Worm (Caenorhabditis elegans): ENCODE data around the gene frpr-8.

The frpr-8 gene

DNA sequence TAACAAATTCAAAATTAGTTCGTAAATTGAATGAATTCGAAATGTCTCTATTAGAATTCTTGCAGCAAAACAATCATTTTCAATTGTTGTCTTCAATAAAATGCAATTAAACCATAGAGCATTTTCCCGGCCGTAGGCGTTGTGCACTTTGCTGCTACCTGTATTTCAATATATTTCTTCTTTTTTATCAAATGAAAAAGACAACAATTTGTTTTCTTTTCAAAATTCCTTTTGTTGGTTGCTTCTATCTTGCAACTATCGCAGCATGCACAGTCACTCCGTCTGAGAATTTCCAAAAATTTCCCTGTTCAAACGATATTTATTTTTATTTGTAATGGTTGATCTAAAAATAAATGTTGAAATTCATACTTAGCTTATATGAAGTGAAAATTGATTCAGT, 22.5 kb upstream of the frpr-8 start:
- TF ChIP-seq blmp-1 (tag; optimal IDR thresholded peaks at IDR 0.05) (no peak), ceh-83 (GFP tag; optimal IDR thresholded peaks at IDR 0.05) (no peak), tbx-8 (GFP tag; optimal IDR thresholded peaks at IDR 0.05) (no peak), nhr-28 (tag; optimal IDR thresholded peaks at IDR 0.05) (no peak), drap-1 (GFP tag; optimal IDR thresholded peaks at IDR 0.05) (no peak), ces-1 (GFP tag; optimal IDR thresholded peaks at IDR 0.05) (no peak), snpc-4 (tag; optimal IDR thresholded peaks at IDR 0.05) (no peak), zip-8 (tag; optimal IDR thresholded peaks at IDR 0.05) (no peak), nhr-12 (tag; optimal IDR thresholded peaks at IDR 0.05) (no peak), ceh-43 (GFP tag; optimal IDR thresholded peaks at IDR 0.05) (no peak)

DNA sequence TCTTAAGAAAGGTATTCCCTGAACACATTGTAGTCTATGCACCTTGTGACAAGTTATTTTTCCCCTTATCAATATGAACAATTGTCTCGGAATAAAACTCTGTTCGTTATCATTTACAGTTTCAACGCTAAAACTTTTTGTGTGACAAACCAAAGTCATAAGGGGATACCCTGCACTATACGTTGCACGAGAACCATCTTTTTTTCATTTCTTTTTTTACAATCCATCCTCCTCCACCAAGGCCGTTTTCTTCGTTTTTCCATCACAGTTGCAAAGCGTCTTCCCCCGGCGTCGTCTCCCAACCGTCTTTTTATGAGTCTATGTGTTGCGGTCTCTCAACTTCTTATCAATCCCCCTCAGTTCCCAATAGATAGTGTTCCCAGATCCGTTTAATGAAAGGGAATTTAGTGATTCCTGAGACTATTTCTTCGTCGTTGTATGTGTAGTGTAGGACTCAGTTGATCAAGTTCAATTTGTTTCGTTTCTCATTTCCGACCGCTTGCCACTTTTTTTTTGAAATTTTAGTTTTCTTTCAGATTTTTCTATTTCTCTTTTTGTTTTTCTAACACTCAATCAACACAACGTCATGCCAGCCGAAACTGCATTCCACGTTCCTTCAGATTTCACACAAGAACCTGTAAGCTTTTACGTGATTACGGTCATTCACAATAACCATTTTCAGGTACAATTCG, 21.4 kb upstream of the frpr-8 start:
- no peak for TF ChIP-seq ztf-11 (tag; optimal IDR thresholded peaks at IDR 0.05)
- no peak for TF ChIP-seq unc-39 (tag; optimal IDR thresholded peaks at IDR 0.05)
- TF ChIP-seq snpc-4 (tag; optimal IDR thresholded peaks at IDR 0.05), result no peak
- TF ChIP-seq zip-8 (tag; optimal IDR thresholded peaks at IDR 0.05), result no peak
- no peak for TF ChIP-seq sptf-1 (tag; optimal IDR thresholded peaks at IDR 0.05)
- no peak for TF ChIP-seq M03D4.4 (tag; optimal IDR thresholded peaks at IDR 0.05)
- no peak for TF ChIP-seq lin-32 (GFP tag; optimal IDR thresholded peaks at IDR 0.05)
- TF ChIP-seq drap-1 (GFP tag; optimal IDR thresholded peaks at IDR 0.05), result no peak
- TF ChIP-seq hlh-1 (tag; optimal IDR thresholded peaks at IDR 0.05), result no peak
- TF ChIP-seq mep-1 (tag; optimal IDR thresholded peaks at IDR 0.05), result no peak

DNA sequence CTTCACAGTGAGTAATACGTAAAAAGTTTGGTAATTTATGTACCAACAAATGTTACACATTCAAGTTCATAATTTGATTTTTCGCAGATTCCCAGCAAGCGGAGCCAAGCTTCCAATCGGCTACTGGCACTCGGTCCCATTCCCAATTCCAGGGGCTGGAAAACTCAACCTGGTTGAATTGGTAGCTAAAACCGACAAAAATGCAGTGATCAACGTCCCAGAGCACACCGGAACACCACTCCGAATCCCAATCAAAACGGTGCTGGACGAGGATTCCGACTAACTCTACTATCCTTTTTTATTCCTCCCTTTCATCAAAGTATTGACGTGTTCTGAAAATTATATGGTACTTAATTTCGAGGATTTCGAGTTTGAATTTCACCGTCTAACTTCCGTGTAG, 20.3 kb upstream of the frpr-8 start:
- TF ChIP-seq zip-8 (tag; optimal IDR thresholded peaks at IDR 0.05), result no peak
- TF ChIP-seq lsy-2 (tag; optimal IDR thresholded peaks at IDR 0.05), result no peak
- no peak for TF ChIP-seq mab-5 (tag; optimal IDR thresholded peaks at IDR 0.05)
- TF ChIP-seq nhr-76 (tag; optimal IDR thresholded peaks at IDR 0.05), result no peak
- no peak for TF ChIP-seq lin-13 (tag; optimal IDR thresholded peaks at IDR 0.05)
- TF ChIP-seq sem-2 (GFP tag; optimal IDR thresholded peaks at IDR 0.05), result no peak
- no peak for TF ChIP-seq nhr-12 (tag; optimal IDR thresholded peaks at IDR 0.05)

DNA sequence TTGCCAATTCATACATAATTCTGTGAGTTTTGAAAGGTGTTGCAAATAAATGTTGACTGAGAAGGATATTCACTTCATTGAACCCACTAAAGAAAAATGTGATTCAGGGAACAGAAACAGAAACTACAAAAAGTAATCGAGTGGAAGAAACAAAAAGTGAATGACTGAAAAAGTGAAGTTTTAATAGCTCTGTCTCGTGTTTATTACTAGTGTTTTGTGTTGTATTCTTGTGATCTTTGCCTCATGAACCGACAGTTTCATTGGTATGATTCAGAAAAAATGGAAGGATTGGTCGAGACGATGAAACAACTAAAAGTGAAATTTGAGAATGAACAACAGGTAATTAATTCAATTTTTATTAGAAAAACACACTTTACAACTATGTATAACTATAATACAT, 19.7 kb upstream of the frpr-8 start:
- TF ChIP-seq sem-2 (GFP tag; optimal IDR thresholded peaks at IDR 0.05), result no peak
- TF ChIP-seq ceh-43 (GFP tag; optimal IDR thresholded peaks at IDR 0.05), result no peak
- no peak for TF ChIP-seq snpc-4 (tag; optimal IDR thresholded peaks at IDR 0.05)
- no peak for TF ChIP-seq zip-8 (tag; optimal IDR thresholded peaks at IDR 0.05)
- TF ChIP-seq drap-1 (GFP tag; optimal IDR thresholded peaks at IDR 0.05), result no peak
- no peak for TF ChIP-seq pha-4 (tag; optimal IDR thresholded peaks at IDR 0.05)
- TF ChIP-seq nhr-2 (tag; optimal IDR thresholded peaks at IDR 0.05), result no peak
- no peak for TF ChIP-seq mls-2 (tag; optimal IDR thresholded peaks at IDR 0.05)
- TF ChIP-seq sptf-1 (tag; optimal IDR thresholded peaks at IDR 0.05), result no peak
- TF ChIP-seq nhr-28 (tag; optimal IDR thresholded peaks at IDR 0.05), result no peak
- TF ChIP-seq flh-1 (GFP tag; optimal IDR thresholded peaks at IDR 0.05), result no peak
- TF ChIP-seq lsy-2 (tag; optimal IDR thresholded peaks at IDR 0.05), result no peak
- TF ChIP-seq cnd-1 (tag; optimal IDR thresholded peaks at IDR 0.05), result no peak

DNA sequence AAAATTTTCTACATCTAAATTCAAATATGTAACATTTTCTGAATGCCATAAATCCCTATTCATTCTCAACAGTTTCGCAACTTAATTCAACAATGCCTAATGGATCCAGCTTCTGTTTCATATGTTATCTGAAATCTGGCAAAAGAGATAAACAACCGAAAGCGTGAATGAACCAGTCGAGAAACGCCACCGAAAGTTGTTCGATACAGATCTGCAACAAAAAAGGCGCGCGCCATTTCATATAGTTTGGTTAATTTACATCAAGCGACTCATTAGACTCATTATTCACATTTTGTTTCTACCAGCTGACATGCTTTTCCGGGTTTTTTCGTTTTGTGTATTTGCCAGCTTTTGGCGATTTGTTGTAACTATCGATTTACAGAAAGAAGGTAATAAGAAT, 16.0 kb upstream of the frpr-8 start, which contains the start of gene K09E2.1:
K09E2.1 (plus strand) TSS at position 301 of the 400 bp plus-strand sequence.
- TF ChIP-seq sem-2 (GFP tag; optimal IDR thresholded peaks at IDR 0.05) (no peak), nhr-76 (tag; optimal IDR thresholded peaks at IDR 0.05) (no peak), ces-1 (GFP tag; optimal IDR thresholded peaks at IDR 0.05) (no peak), mab-5 (tag; optimal IDR thresholded peaks at IDR 0.05) (no peak), mls-2 (tag; optimal IDR thresholded peaks at IDR 0.05) (no peak), ztf-11 (tag; optimal IDR thresholded peaks at IDR 0.05) (no peak), zip-8 (tag; optimal IDR thresholded peaks at IDR 0.05) (no peak), lin-13 (tag; optimal IDR thresholded peaks at IDR 0.05) (no peak)

DNA sequence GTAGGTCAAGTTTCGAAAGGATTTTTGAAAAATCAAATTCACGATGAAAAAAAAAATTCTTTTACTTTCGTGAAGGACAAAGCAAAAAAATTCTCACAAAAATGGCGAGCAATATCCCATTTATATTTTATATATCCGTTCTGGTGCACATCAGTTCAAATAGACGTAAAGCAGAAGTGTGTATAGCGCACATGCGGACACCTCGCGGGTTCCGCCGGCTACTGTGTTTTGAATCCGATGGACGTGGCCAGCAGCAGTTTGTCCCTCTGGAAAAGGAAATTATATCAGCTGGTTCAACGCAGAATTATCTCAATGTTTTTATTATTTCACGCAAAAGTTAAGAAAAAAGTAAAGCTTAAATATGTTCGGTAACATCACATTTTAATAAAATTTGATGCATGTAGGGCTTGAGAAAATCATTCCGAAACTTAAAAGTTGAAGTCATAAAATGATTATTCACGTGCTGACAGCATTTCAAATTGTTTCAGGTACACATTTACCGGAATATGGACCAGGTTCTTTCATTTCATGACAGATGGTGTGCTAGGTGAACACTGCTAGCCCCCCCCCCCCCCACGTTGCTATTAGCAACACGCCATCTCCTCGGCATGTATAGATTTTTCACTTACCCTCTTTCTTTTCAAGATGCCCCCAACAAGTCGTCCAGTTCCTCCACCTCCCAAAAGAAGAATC, 6.2 kb downstream of the frpr-8 start, which contains the start of gene jbts-14:
jbts-14 (plus strand) TSS at position 643 of the 693 bp plus-strand sequence.
- TF ChIP-seq flh-1 (GFP tag; optimal IDR thresholded peaks at IDR 0.05), result no peak
- TF ChIP-seq ceh-39 (tag; optimal IDR thresholded peaks at IDR 0.05), result no peak
- TF ChIP-seq elt-3 (tag; optimal IDR thresholded peaks at IDR 0.05), result no peak
- no peak for TF ChIP-seq M03D4.4 (tag; optimal IDR thresholded peaks at IDR 0.05)
- no peak for TF ChIP-seq ztf-11 (tag; optimal IDR thresholded peaks at IDR 0.05)
- no peak for TF ChIP-seq cnd-1 (tag; optimal IDR thresholded peaks at IDR 0.05)
- no peak for TF ChIP-seq mep-1 (tag; optimal IDR thresholded peaks at IDR 0.05)
- TF ChIP-seq mls-2 (tag; optimal IDR thresholded peaks at IDR 0.05), result no peak
- no peak for TF ChIP-seq blmp-1 (tag; optimal IDR thresholded peaks at IDR 0.05)
- TF ChIP-seq nhr-2 (tag; optimal IDR thresholded peaks at IDR 0.05), result no peak
